Worm (Caenorhabditis elegans) whole organism, L2 larva: Measurements from ENCODE around the gene dhs-23.

Source experiments
- ama-1 ChIP-seq: fragments of 150-350 bp; optimal IDR thresholded peaks from 2 replicates; lab custom pipeline; 2018; ENCODE audit warnings: inconsistent platforms
- elt-1 ChIP-seq: fragments of 150-350 bp; optimal IDR thresholded peaks from 2 replicates; lab custom pipeline; 2014; ENCODE audit warnings: missing biosample characterization, missing genetic modification characterization
- fos-1 ChIP-seq: fragments of 150-350 bp; optimal IDR thresholded peaks from 2 replicates; lab custom pipeline; 2014; ENCODE audit warnings: missing biosample characterization, missing genetic modification characterization
- lin-39 ChIP-seq: fragments of 150-350 bp; optimal IDR thresholded peaks from 2 replicates; lab custom pipeline; 2014; ENCODE audit warnings: missing biosample characterization, missing genetic modification reagents, missing genetic modification characterization
- nhr-11 ChIP-seq: fragments of 150-350 bp; optimal IDR thresholded peaks from 2 replicates; lab custom pipeline; 2014; ENCODE audit warnings: missing biosample characterization, missing genetic modification characterization
- nhr-23 ChIP-seq: fragments of 150-350 bp; optimal IDR thresholded peaks from 2 replicates; lab custom pipeline; 2014; ENCODE audit warnings: missing biosample characterization, missing genetic modification reagents, missing genetic modification characterization
- nhr-25 ChIP-seq: fragments of 150-350 bp; sonication (generic microtip); optimal IDR thresholded peaks from 3 replicates; lab custom pipeline; 2014; ENCODE audit warnings: missing biosample characterization, missing genetic modification characterization
- skn-1 ChIP-seq: sonication (generic microtip); optimal IDR thresholded peaks from 2 replicates; lab custom pipeline; 2017; ENCODE audit warnings: missing biosample characterization, missing genetic modification characterization
- unc-62 ChIP-seq: fragments of 150-350 bp; optimal IDR thresholded peaks from 2 replicates; lab custom pipeline; 2014; ENCODE audit warnings: missing biosample characterization, missing genetic modification reagents, missing genetic modification characterization
- ztf-11 ChIP-seq: sonication (generic microtip); optimal IDR thresholded peaks from 2 replicates; lab custom pipeline; 2017; ENCODE audit warnings: missing biosample characterization, missing genetic modification characterization

- TF ChIP-seq ama-1 (lab: Kevin White, UChicago) (no peak), lin-39 (tag; lab: Kevin White, UChicago) (no peak), nhr-25 (tag; lab: Kevin White, UChicago) (no peak), elt-1 (tag; lab: Kevin White, UChicago) (no peak), skn-1 (tag; lab: Kevin White, UChicago) (no peak), nhr-11 (no peak), unc-62 (GFP tag; lab: Kevin White, UChicago) (no peak), ztf-11 (tag; lab: Kevin White, UChicago) (no peak), fos-1 (tag; lab: Kevin White, UChicago) (no peak), nhr-23 (no peak)
Observed at ce11 chrV:15415951-15416350, 34.9 kb downstream of the dhs-23 start, which contains the start of gene srh-265.
